Worm (Caenorhabditis elegans) whole organism, young adult: ENCODE measurements around the gene T27E7.9.

Experiments
- B0336.3 ChIP-seq: fragments of 200-800 bp; sonication (Bioruptor generic); IDR thresholded peaks from 2 replicates; pipeline ENCODE4 v1.3.6; 2022; ENCODE audit warnings: missing genetic modification characterization, missing compliant biosample characterization
- C17E4.6 ChIP-seq: fragments of 200-800 bp; sonication (Bioruptor generic); IDR thresholded peaks from 2 replicates; pipeline ENCODE4 v1.3.6; 2022; ENCODE audit warnings: missing genetic modification reagents, missing genetic modification characterization, missing compliant biosample characterization
- F55B11.4 ChIP-seq: sonication (generic microtip); optimal IDR thresholded peaks from 2 replicates; lab custom pipeline; 2016; ENCODE audit warnings: missing compliant biosample characterization, missing genetic modification characterization, borderline replicate concordance; ENCODE audit not compliant: insufficient read depth
- K12H6.12 ChIP-seq: fragments of 200-800 bp; sonication (Bioruptor generic); optimal IDR thresholded peaks from 2 replicates; lab custom pipeline; 2018; ENCODE audit warnings: mild to moderate bottlenecking, missing genetic modification characterization, missing compliant biosample characterization
- bed-2 ChIP-seq: fragments of 200-800 bp; sonication (Bioruptor generic); IDR thresholded peaks from 2 replicates; pipeline ENCODE4 v1.3.6; 2022; ENCODE audit warnings: missing genetic modification reagents, missing genetic modification characterization, missing compliant biosample characterization
- ceh-100 ChIP-seq: fragments of 200-800 bp; sonication (Bioruptor generic); IDR thresholded peaks from 2 replicates; pipeline ENCODE4 v1.3.6; 2022; ENCODE audit warnings: missing genetic modification reagents, missing genetic modification characterization, missing compliant biosample characterization
- chd-7 ChIP-seq: sonication (generic microtip); optimal IDR thresholded peaks from 2 replicates; lab custom pipeline; 2016; ENCODE audit warnings: mild to moderate bottlenecking, missing genetic modification characterization, moderate library complexity, missing compliant biosample characterization
- ets-4 ChIP-seq: fragments of 200-800 bp; sonication (Bioruptor generic); optimal IDR thresholded peaks from 2 replicates; lab custom pipeline; 2018; ENCODE audit warnings: mild to moderate bottlenecking, missing genetic modification characterization, missing compliant biosample characterization
- nhr-90 ChIP-seq: sonication (generic microtip); optimal IDR thresholded peaks from 2 replicates; lab custom pipeline; 2016; ENCODE audit warnings: missing genotype, mild to moderate bottlenecking, missing genetic modification characterization, missing compliant biosample characterization
- sea-2 ChIP-seq: fragments of 200-800 bp; sonication (Bioruptor generic); IDR thresholded peaks from 2 replicates; pipeline ENCODE4 v1.3.6; 2022; ENCODE audit warnings: missing genetic modification characterization, missing compliant biosample characterization
- snpc-4 ChIP-seq, 5 experiments: fragments of 150-350 bp in 1 of 5; sonication (generic microtip) in 4 of 5; optimal IDR thresholded peaks; 2 replicates each; lab custom pipeline; 2014 to 2018; ENCODE audit warnings: missing genetic modification characterization in 5 of 5, missing biosample characterization in 3 of 5, antibody characterized with exemption in 2 of 5, mild to moderate bottlenecking in 2 of 5, missing compliant biosample characterization in 2 of 5, missing genotype in 2 of 5, moderate library complexity in 2 of 5, missing genetic modification reagents in 1 of 5
- unc-62 ChIP-seq: fragments of 150-350 bp; optimal IDR thresholded peaks from 2 replicates; lab custom pipeline; 2014; ENCODE audit warnings: missing biosample characterization, missing genetic modification reagents, missing genetic modification characterization

- TF ChIP-seq snpc-4 (GFP tag; optimal IDR thresholded peaks at IDR 0.05; lab: Kevin White, UChicago) (no peak), snpc-4 (tag; optimal IDR thresholded peaks at IDR 0.05; lab: Kevin White, UChicago) (no peak), sea-2 (GFP tag; lab: Robert Waterston, UW) (no peak), C17E4.6 (no peak), F55B11.4 (tag; lab: Kevin White, UChicago) (no peak), bed-2 (GFP tag; lab: Robert Waterston, UW) (no peak), unc-62 (GFP tag; lab: Kevin White, UChicago) (no peak), K12H6.12 (tag; lab: Kevin White, UChicago) (no peak), nhr-90 (no peak), ets-4 (no peak), ceh-100 (GFP tag; lab: Robert Waterston, UW) (no peak), chd-7 (tag; lab: Kevin White, UChicago) (no peak), B0336.3 (GFP tag; lab: Robert Waterston, UW) (no peak)
Observed at ce11 chrIV:14536911-14537310, 12.3 kb downstream of the T27E7.9 start, which contains the start of gene T27E7.5.
